Worm (Caenorhabditis elegans) whole organism, L1 larva: Measurements from ENCODE around the gene Y43F8B.29.

ENCODE experiments used
- C16A3.4 ChIP-seq: fragments of 150-350 bp; optimal IDR thresholded peaks from 2 replicates; lab custom pipeline; 2014; ENCODE audit warnings: missing biosample characterization, missing genetic modification characterization
- C34B4.2 ChIP-seq: sonication (generic microtip); optimal IDR thresholded peaks from 2 replicates; lab custom pipeline; 2017; ENCODE audit warnings: mild to moderate bottlenecking, missing genetic modification characterization, missing compliant biosample characterization
- aly-2 ChIP-seq: fragments of 150-350 bp; optimal IDR thresholded peaks from 2 replicates; lab custom pipeline; 2014; ENCODE audit warnings: missing biosample characterization, missing genetic modification characterization
- ces-1 ChIP-seq: fragments of 150-350 bp; optimal IDR thresholded peaks from 2 replicates; lab custom pipeline; 2014; ENCODE audit warnings: missing biosample characterization, missing genetic modification reagents, missing genetic modification characterization
- fkh-10 ChIP-seq: sonication (generic microtip); optimal IDR thresholded peaks from 2 replicates; lab custom pipeline; 2017; ENCODE audit warnings: missing biosample characterization, missing genetic modification reagents, missing genetic modification characterization
- lir-3 ChIP-seq: sonication (generic microtip); optimal IDR thresholded peaks from 2 replicates; lab custom pipeline; 2016; ENCODE audit warnings: mild to moderate bottlenecking, missing genetic modification characterization, moderate library complexity, missing compliant biosample characterization; ENCODE audit not compliant: poor library complexity
- mab-9 ChIP-seq: fragments of 200-800 bp; sonication (Bioruptor generic); IDR thresholded peaks from 2 replicates; pipeline ENCODE4 v1.3.6; 2022; ENCODE audit warnings: missing genetic modification reagents, missing genetic modification characterization, missing compliant biosample characterization
- nhr-237 ChIP-seq: fragments of 150-350 bp; optimal IDR thresholded peaks from 2 replicates; lab custom pipeline; 2014; ENCODE audit warnings: missing biosample characterization, missing genetic modification characterization
- nhr-77 ChIP-seq: fragments of 150-350 bp; optimal IDR thresholded peaks from 2 replicates; lab custom pipeline; 2014; ENCODE audit warnings: missing biosample characterization, missing genetic modification characterization
- nhr-90 ChIP-seq: sonication (generic microtip); optimal IDR thresholded peaks from 2 replicates; lab custom pipeline; 2016; ENCODE audit warnings: mild to moderate bottlenecking, missing genetic modification characterization, missing compliant biosample characterization; ENCODE audit not compliant: poor library complexity

DNA sequence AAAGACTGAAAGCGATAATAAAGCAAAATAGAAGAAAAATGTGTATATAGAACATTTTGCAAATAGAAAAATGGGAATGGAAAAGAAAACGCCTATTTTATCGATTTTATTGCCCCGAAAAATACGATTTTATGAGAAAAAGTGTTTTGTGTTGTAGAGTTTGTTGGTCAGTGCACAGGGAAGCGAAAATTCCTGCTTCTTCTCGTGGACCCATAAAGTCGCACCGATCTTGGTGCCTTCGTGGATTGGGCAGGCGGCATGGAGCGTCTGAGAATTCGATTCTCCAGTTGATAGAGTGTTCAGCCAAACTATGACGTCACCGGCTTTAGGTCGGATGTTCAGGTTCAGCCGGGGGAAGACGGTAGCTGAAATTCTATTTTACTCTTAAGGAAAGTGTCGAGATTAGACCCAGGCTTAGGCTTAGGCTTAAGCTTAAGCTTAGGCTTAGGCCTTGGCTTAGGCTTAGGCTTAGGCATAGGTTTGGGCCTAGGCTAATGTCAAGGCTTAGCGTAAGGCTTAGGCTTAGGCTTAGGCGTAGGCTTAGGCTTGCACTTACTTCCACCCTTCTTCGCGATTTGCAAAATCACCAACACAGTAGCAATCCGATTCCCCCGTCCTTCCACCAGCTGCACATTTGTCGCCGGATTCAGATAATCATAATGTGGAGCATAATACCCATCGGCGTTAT is 21.0 kb downstream of the Y43F8B.29 start, which contains the start of gene Y43F8B.19:
- TF ChIP-seq nhr-237 (tag; lab: Kevin White, UChicago) (no peak), nhr-77 (tag; lab: Kevin White, UChicago) (no peak), aly-2 (tag; lab: Kevin White, UChicago) (no peak), C34B4.2 (no peak), C16A3.4 (no peak), lir-3 (tag; lab: Kevin White, UChicago) (no peak), ces-1 (GFP tag; lab: Kevin White, UChicago) (no peak), mab-9 (GFP tag; lab: Robert Waterston, UW) (no peak), nhr-90 (tag; lab: Kevin White, UChicago) (no peak), fkh-10 (GFP tag; lab: Kevin White, UChicago) (no peak)
